Fruit fly (Drosophila melanogaster) Kc167 (cell line): ENCODE results near the gene CG1943.

Experiments
- Myc ChIP-seq: fragments of >200 bp; optimal IDR thresholded peaks from 2 replicates; lab custom pipeline; 2017; ENCODE audit warnings: missing external identifiers
- ttk ChIP-seq: sonication (Bioruptor generic); optimal IDR thresholded peaks from 2 replicates; lab custom pipeline; 2017; ENCODE audit warnings: missing external identifiers

- no peak for TF ChIP-seq ttk (lab: Kevin White, UChicago)
- no peak for TF ChIP-seq Myc
Measured at dm6 chr3R:7029434-7029833, 45.2 kb upstream of the CG1943 start.
